Worm (Caenorhabditis elegans): Measurements from ENCODE around the gene ugt-29.

DNA sequence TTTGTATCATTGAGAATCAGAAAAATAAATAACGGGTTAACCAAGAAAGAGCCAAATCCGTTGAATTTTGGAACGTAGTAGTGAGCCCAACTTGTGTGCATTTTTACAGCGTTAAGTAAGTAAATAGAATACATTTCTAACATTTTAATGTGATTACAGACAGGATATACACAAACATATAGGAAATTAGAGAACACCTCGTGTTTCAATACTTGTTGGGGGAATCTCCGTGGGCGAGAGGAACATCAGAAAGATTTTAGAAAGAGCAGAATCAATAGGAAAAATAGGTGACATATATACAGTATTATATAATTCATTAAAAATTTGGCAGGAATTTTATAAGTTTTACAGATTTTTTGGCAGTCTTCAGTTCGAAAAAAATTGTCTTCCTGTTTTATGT, 39.4 kb upstream of the ugt-29 start, which contains the start of gene srj-24:
- TF ChIP-seq hmbx-1 (tag; optimal IDR thresholded peaks at IDR 0.05) (no peak), aly-1 (tag; optimal IDR thresholded peaks at IDR 0.05) (no peak), ama-1 (optimal IDR thresholded peaks at IDR 0.05) (no peak), sea-1 (GFP tag; conservative IDR thresholded peaks at IDR 0.05) (no peak), flt-1 (GFP tag; IDR thresholded peaks at IDR 0.05) (no peak), tbx-11 (GFP tag; IDR thresholded peaks at IDR 0.05) (no peak), B0310.2 (tag; optimal IDR thresholded peaks at IDR 0.05) (no peak)
